Fruit fly (Drosophila melanogaster) whole organism, embryonic: ENCODE data around the gene mRpS2.

Experiments
- Antp ChIP-seq: fragments of 200-800 bp; sonication (Bioruptor generic); optimal IDR thresholded peaks from 3 replicates; lab custom pipeline; 2016; ENCODE audit warnings: missing biosample characterization, missing genetic modification characterization
- Bdp1 ChIP-seq: fragments of 200-800 bp; sonication (Bioruptor generic); optimal IDR thresholded peaks from 3 replicates; lab custom pipeline; 2016; ENCODE audit warnings: missing biosample characterization, missing genetic modification characterization
- Blimp-1 ChIP-seq: fragments of 200-800 bp; sonication (Bioruptor generic); optimal IDR thresholded peaks from 3 replicates; lab custom pipeline; 2018; ENCODE audit warnings: missing biosample characterization, missing genetic modification characterization, mild to moderate bottlenecking, moderate library complexity, missing genetic modification reagents
- CG10654 ChIP-seq: fragments of 200-800 bp; sonication (Bioruptor generic); optimal IDR thresholded peaks from 2 replicates; lab custom pipeline; 2016; ENCODE audit warnings: missing biosample characterization, missing genetic modification characterization
- CG11093 ChIP-seq: fragments of 200-800 bp; sonication (Bioruptor generic); IDR thresholded peaks from 3 replicates; pipeline ENCODE4 v1.3.6; 2022; ENCODE audit warnings: missing biosample characterization, missing genetic modification characterization
- CG11560 ChIP-seq: fragments of 200-800 bp; sonication (Bioruptor generic); IDR thresholded peaks from 3 replicates; pipeline ENCODE4 v1.3.6; 2022; ENCODE audit warnings: missing biosample characterization, missing genetic modification characterization
- CG12219 ChIP-seq: fragments of 200-800 bp; sonication (Bioruptor generic); optimal IDR thresholded peaks from 3 replicates; lab custom pipeline; 2018; ENCODE audit warnings: missing biosample characterization, mild to moderate bottlenecking, missing genetic modification characterization
- CG13775 ChIP-seq: fragments of 200-800 bp; sonication (Bioruptor generic); optimal IDR thresholded peaks from 3 replicates; lab custom pipeline; 2017; ENCODE audit warnings: missing biosample characterization, mild to moderate bottlenecking, missing genetic modification characterization
- CG17912 ChIP-seq: fragments of 200-800 bp; sonication (Bioruptor generic); optimal IDR thresholded peaks from 2 replicates; lab custom pipeline; 2018; ENCODE audit warnings: missing biosample characterization, mild to moderate bottlenecking, missing genetic modification characterization
- CG2199 ChIP-seq: fragments of 200-800 bp; sonication (Bioruptor generic); IDR thresholded peaks from 3 replicates; pipeline ENCODE4 v1.3.6; 2022; ENCODE audit warnings: missing biosample characterization, missing genetic modification characterization
- CG2712 ChIP-seq: fragments of 200-800 bp; optimal IDR thresholded peaks from 3 replicates; lab custom pipeline; 2019; ENCODE audit warnings: missing biosample characterization, mild to moderate bottlenecking, missing genetic modification characterization, moderate library complexity
- CG33213 ChIP-seq: fragments of 200-800 bp; sonication (Bioruptor generic); optimal IDR thresholded peaks from 3 replicates; lab custom pipeline; 2016; ENCODE audit warnings: missing biosample characterization, missing genetic modification characterization
- CG3407 ChIP-seq: fragments of 200-800 bp; sonication (Bioruptor generic); optimal IDR thresholded peaks from 2 replicates; lab custom pipeline; 2018; ENCODE audit warnings: missing biosample characterization, mild to moderate bottlenecking, missing genetic modification characterization
- CG3838 ChIP-seq: fragments of 200-800 bp; sonication (Bioruptor generic); optimal IDR thresholded peaks from 3 replicates; lab custom pipeline; 2016; ENCODE audit warnings: missing biosample characterization, missing genetic modification characterization
- CG4282 ChIP-seq: fragments of 200-800 bp; sonication (Bioruptor generic); optimal IDR thresholded peaks from 2 replicates; lab custom pipeline; 2016; ENCODE audit warnings: missing biosample characterization, missing genetic modification characterization
- CG6683 ChIP-seq: fragments of 200-800 bp; sonication (Bioruptor generic); optimal IDR thresholded peaks from 2 replicates; lab custom pipeline; 2017; ENCODE audit warnings: missing biosample characterization, mild to moderate bottlenecking, missing genetic modification characterization, missing genetic modification reagents
- CG7357 ChIP-seq: fragments of 200-800 bp; sonication (Bioruptor generic); IDR thresholded peaks from 3 replicates; pipeline ENCODE4 v1.3.6; 2022; ENCODE audit warnings: missing biosample characterization, missing genetic modification characterization
- CG8944 ChIP-seq: fragments of 200-800 bp; sonication (Bioruptor generic); optimal IDR thresholded peaks from 3 replicates; lab custom pipeline; 2016; ENCODE audit warnings: missing biosample characterization, missing genetic modification characterization
- CTCF ChIP-seq: fragments of 200-800 bp; sonication (Bioruptor generic); optimal IDR thresholded peaks from 2 replicates; lab custom pipeline; 2017; ENCODE audit warnings: missing biosample characterization, mild to moderate bottlenecking, missing genetic modification characterization, moderate library complexity
- CkIIα-i1 ChIP-seq: fragments of 200-800 bp; sonication (Bioruptor generic); IDR thresholded peaks from 2 replicates; pipeline ENCODE4 v1.3.6; 2022; ENCODE audit warnings: missing biosample characterization, missing genetic modification characterization
- CrebB ChIP-seq: fragments of 200-800 bp; sonication (Bioruptor generic); optimal IDR thresholded peaks from 3 replicates; lab custom pipeline; 2018; ENCODE audit warnings: missing biosample characterization, mild to moderate bottlenecking, missing genetic modification characterization
- Dbx ChIP-seq: fragments of 200-800 bp; sonication (Bioruptor generic); IDR thresholded peaks from 3 replicates; pipeline ENCODE4 v1.3.6; 2022; ENCODE audit warnings: missing biosample characterization, missing genetic modification characterization
- Dfd ChIP-seq, 2 experiments: fragments of >200 bp; optimal IDR thresholded peaks; 2 replicates each; lab custom pipeline; 2017; ENCODE audit warnings: missing biosample characterization in 2 of 2, missing genetic modification characterization in 2 of 2
- Dp ChIP-seq: fragments of 200-800 bp; sonication (Bioruptor generic); optimal IDR thresholded peaks from 2 replicates; lab custom pipeline; 2018; ENCODE audit warnings: missing biosample characterization, mild to moderate bottlenecking, missing genetic modification characterization, moderate library complexity
- E2f1 ChIP-seq: fragments of 200-800 bp; sonication (Bioruptor generic); IDR thresholded peaks from 2 replicates; pipeline ENCODE4 v1.3.6; 2022; ENCODE audit warnings: missing biosample characterization, missing genetic modification characterization
- Eip74EF ChIP-seq, 2 experiments: fragments of 200-800 bp in 1 of 2; fragments of >200 bp in 1 of 2; sonication (Bioruptor generic) in 1 of 2; optimal IDR thresholded peaks; 2 replicates each; lab custom pipeline; 2017 to 2019; ENCODE audit warnings: missing biosample characterization in 2 of 2, missing genetic modification characterization in 2 of 2, mild to moderate bottlenecking in 1 of 2, moderate library complexity in 1 of 2
- Fer1 ChIP-seq: fragments of 200-800 bp; sonication (Bioruptor generic); optimal IDR thresholded peaks from 2 replicates; lab custom pipeline; 2017; ENCODE audit warnings: missing biosample characterization, mild to moderate bottlenecking, missing genetic modification characterization
- Lpt ChIP-seq: fragments of >200 bp; optimal IDR thresholded peaks from 2 replicates; lab custom pipeline; 2018; ENCODE audit warnings: missing biosample characterization, missing genetic modification characterization
- Mes4 ChIP-seq: fragments of 200-800 bp; sonication (Bioruptor generic); optimal IDR thresholded peaks from 2 replicates; lab custom pipeline; 2016; ENCODE audit warnings: missing biosample characterization, missing genetic modification characterization
- Nf-YC ChIP-seq: fragments of 200-800 bp; optimal IDR thresholded peaks from 3 replicates; lab custom pipeline; 2019; ENCODE audit warnings: missing biosample characterization, mild to moderate bottlenecking, missing genetic modification characterization, moderate library complexity
- PHDP ChIP-seq: fragments of 200-800 bp; sonication (Bioruptor generic); optimal IDR thresholded peaks from 3 replicates; lab custom pipeline; 2018; ENCODE audit warnings: missing biosample characterization, mild to moderate bottlenecking, missing genetic modification characterization, moderate library complexity
- Scr ChIP-seq: fragments of 200-800 bp; sonication (Bioruptor generic); IDR thresholded peaks from 2 replicates; pipeline ENCODE4 v1.3.6; 2022; ENCODE audit warnings: missing biosample characterization, missing genetic modification characterization; ENCODE audit not compliant: partially characterized antibody
- Sox100B ChIP-seq: fragments of 200-800 bp; sonication (Bioruptor generic); optimal IDR thresholded peaks from 3 replicates; lab custom pipeline; 2018; ENCODE audit warnings: missing biosample characterization, mild to moderate bottlenecking, missing genetic modification characterization
- Vsx1 ChIP-seq: fragments of 200-800 bp; sonication (Bioruptor generic); optimal IDR thresholded peaks from 2 replicates; lab custom pipeline; 2017; ENCODE audit warnings: missing biosample characterization, mild to moderate bottlenecking, missing genetic modification characterization, missing genetic modification reagents
- bigmax ChIP-seq: fragments of 200-800 bp; sonication (Bioruptor generic); optimal IDR thresholded peaks from 2 replicates; lab custom pipeline; 2018; ENCODE audit warnings: missing biosample characterization, mild to moderate bottlenecking, missing genetic modification characterization
- dmrt11E ChIP-seq: fragments of 200-800 bp; sonication (Bioruptor generic); optimal IDR thresholded peaks from 3 replicates; lab custom pipeline; 2018; ENCODE audit warnings: missing biosample characterization, mild to moderate bottlenecking, missing genetic modification characterization, moderate library complexity
- dmrt99B ChIP-seq: fragments of 200-800 bp; sonication (Bioruptor generic); optimal IDR thresholded peaks from 2 replicates; lab custom pipeline; 2018; ENCODE audit warnings: missing biosample characterization, mild to moderate bottlenecking, missing genetic modification characterization, moderate library complexity
- dpn ChIP-seq, 2 experiments: fragments of 200-800 bp; sonication (Bioruptor generic); optimal IDR thresholded peaks; 3 replicates each; lab custom pipeline; 2016; ENCODE audit warnings: missing biosample characterization in 2 of 2, missing genetic modification characterization in 2 of 2
- exex ChIP-seq: fragments of 200-800 bp; sonication (Bioruptor generic); optimal IDR thresholded peaks from 4 replicates; lab custom pipeline; 2018; ENCODE audit warnings: missing biosample characterization, mild to moderate bottlenecking, missing genetic modification characterization, moderate library complexity
- eyg ChIP-seq: fragments of 200-800 bp; sonication (Bioruptor generic); optimal IDR thresholded peaks from 3 replicates; lab custom pipeline; 2016; ENCODE audit warnings: missing biosample characterization, missing genetic modification characterization
- fd102C ChIP-seq: fragments of 200-800 bp; sonication (Bioruptor generic); optimal IDR thresholded peaks from 2 replicates; lab custom pipeline; 2018; ENCODE audit warnings: missing biosample characterization, mild to moderate bottlenecking, missing genetic modification characterization, moderate library complexity
- her ChIP-seq: fragments of 200-800 bp; sonication (Bioruptor generic); optimal IDR thresholded peaks from 2 replicates; lab custom pipeline; 2016; ENCODE audit warnings: missing biosample characterization, missing genetic modification characterization
- kay ChIP-seq: fragments of 200-800 bp; sonication (Bioruptor generic); optimal IDR thresholded peaks from 2 replicates; lab custom pipeline; 2016; ENCODE audit warnings: missing biosample characterization, missing genetic modification characterization
- ken ChIP-seq: fragments of 200-800 bp; sonication (Bioruptor generic); IDR thresholded peaks from 3 replicates; pipeline ENCODE4 v1.3.6; 2022; ENCODE audit warnings: missing biosample characterization, missing genetic modification characterization
- klu ChIP-seq: fragments of 200-800 bp; sonication (Bioruptor generic); IDR thresholded peaks from 2 replicates; pipeline ENCODE4 v1.3.6; 2022; ENCODE audit warnings: missing biosample characterization, missing genetic modification characterization
- mam ChIP-seq: fragments of 200-800 bp; sonication (Bioruptor generic); optimal IDR thresholded peaks from 3 replicates; lab custom pipeline; 2016; ENCODE audit warnings: missing biosample characterization, missing genetic modification characterization
- psq ChIP-seq: fragments of 200-800 bp; sonication (Bioruptor generic); optimal IDR thresholded peaks from 2 replicates; lab custom pipeline; 2017; ENCODE audit warnings: missing biosample characterization, missing genetic modification characterization
- run ChIP-seq: fragments of 200-800 bp; sonication (Bioruptor generic); optimal IDR thresholded peaks from 3 replicates; lab custom pipeline; 2018; ENCODE audit warnings: missing biosample characterization, mild to moderate bottlenecking, missing genetic modification characterization
- salm ChIP-seq: fragments of 200-800 bp; sonication (Bioruptor generic); optimal IDR thresholded peaks from 2 replicates; lab custom pipeline; 2018; ENCODE audit warnings: missing biosample characterization, mild to moderate bottlenecking, missing genetic modification characterization
- sd ChIP-seq: fragments of 200-800 bp; sonication (Bioruptor generic); optimal IDR thresholded peaks from 3 replicates; lab custom pipeline; 2018; ENCODE audit warnings: missing biosample characterization, mild to moderate bottlenecking, missing genetic modification characterization, moderate library complexity
- sens ChIP-seq: fragments of 200-800 bp; sonication (Bioruptor generic); peaks from one replicate; lab custom pipeline; 2016; ENCODE audit warnings: missing biosample characterization, missing genetic modification characterization
- seq ChIP-seq: fragments of 200-800 bp; sonication (Bioruptor generic); IDR thresholded peaks from 2 replicates; pipeline ENCODE4 v1.3.6; 2022; ENCODE audit warnings: missing biosample characterization, missing genetic modification characterization
- sr ChIP-seq: fragments of 200-800 bp; sonication (Bioruptor generic); IDR thresholded peaks from 3 replicates; pipeline ENCODE4 v1.3.6; 2022; ENCODE audit warnings: missing biosample characterization, missing genetic modification characterization
- twi ChIP-seq: fragments of 200-800 bp; optimal IDR thresholded peaks from 2 replicates; lab custom pipeline; 2019; ENCODE audit warnings: missing biosample characterization, mild to moderate bottlenecking, missing genetic modification characterization, moderate library complexity

Gene mRpS2

DNA sequence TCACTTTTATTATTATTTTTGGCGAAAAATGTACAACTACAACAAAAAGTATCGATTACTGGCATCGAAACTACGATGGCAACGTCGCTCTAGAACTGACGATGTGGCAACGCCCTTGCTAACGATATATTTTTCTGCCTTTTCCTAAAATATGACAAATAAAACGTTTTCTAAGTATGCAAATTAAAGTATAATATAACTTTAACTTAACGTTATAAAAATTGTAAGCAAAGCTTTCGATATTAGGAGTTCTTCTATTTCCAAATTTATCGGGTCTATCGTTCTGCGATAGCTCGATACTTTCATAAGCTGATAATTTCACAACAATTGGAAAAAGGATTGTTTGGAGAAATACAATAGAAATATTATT lies 32.8 kb upstream of the mRpS2 start, which contains the start of the genes Cf2 and CG3008 (continued):
- TF ChIP-seq E2f1 (GFP tag; lab: Robert Waterston, UW) (no peak), Lpt (GFP tag; lab: Kevin White, UChicago) (no peak), dmrt11E (tag; lab: Kevin White, UChicago) (no peak), Antp (no peak), Vsx1 (GFP tag; lab: Kevin White, UChicago) (no peak), CG7357 (GFP tag; lab: Robert Waterston, UW) (no peak), Scr (GFP tag; lab: Robert Waterston, UW) (peak; percentile 90), CkIIα-i1 (GFP tag; lab: Robert Waterston, UW) (no peak), Fer1 (GFP tag; lab: Kevin White, UChicago) (no peak), twi (tag; lab: Kevin White, UChicago) (no peak), Dbx (GFP tag; lab: Robert Waterston, UW) (no peak), Bdp1 (GFP tag; lab: Kevin White, UChicago) (no peak), PHDP (tag; lab: Kevin White, UChicago) (no peak), salm (tag; lab: Kevin White, UChicago) (no peak), psq (GFP tag; lab: Kevin White, UChicago) (peak; percentile 0), dpn (GFP tag; optimal IDR thresholded peaks at IDR 0.05; lab: Kevin White, UChicago) (no peak), eyg (no peak), CG3838 (GFP tag; lab: Kevin White, UChicago) (no peak), CG11093 (GFP tag; lab: Robert Waterston, UW) (no peak), CG17912 (no peak), mam (GFP tag; lab: Kevin White, UChicago) (no peak), Eip74EF (GFP tag; optimal IDR thresholded peaks at IDR 0.05; lab: Kevin White, UChicago) (no peak), her (GFP tag; lab: Kevin White, UChicago) (no peak), sr (no peak), CTCF (GFP tag; lab: Kevin White, UChicago) (no peak), seq (GFP tag; lab: Robert Waterston, UW) (no peak), sd (no peak), CrebB (no peak), Dfd (GFP tag; optimal IDR thresholded peaks at IDR 0.05; lab: Kevin White, UChicago) (no peak), bigmax (GFP tag; lab: Kevin White, UChicago) (no peak), Blimp-1 (GFP tag; lab: Kevin White, UChicago) (no peak), CG12219 (GFP tag; lab: Kevin White, UChicago) (no peak), CG11560 (tag; lab: Robert Waterston, UW) (no peak), Dp (peak; percentile 29), klu (GFP tag; lab: Robert Waterston, UW) (no peak), exex (no peak), CG10654 (GFP tag; lab: Kevin White, UChicago) (no peak), CG8944 (GFP tag; lab: Kevin White, UChicago) (no peak), CG6683 (no peak), CG2712 (tag; lab: Kevin White, UChicago) (peak; percentile 33), CG33213 (GFP tag; lab: Kevin White, UChicago) (peak; percentile 8), dmrt99B (no peak), CG2199 (GFP tag; lab: Robert Waterston, UW) (no peak), kay (no peak), Sox100B (GFP tag; lab: Kevin White, UChicago) (no peak), CG13775 (GFP tag; lab: Kevin White, UChicago) (no peak), CG4282 (GFP tag; lab: Kevin White, UChicago) (no peak), fd102C (GFP tag; lab: Kevin White, UChicago) (no peak), Mes4 (GFP tag; lab: Kevin White, UChicago) (no peak), run (tag; lab: Kevin White, UChicago) (no peak), sens (GFP tag; lab: Kevin White, UChicago) (peak; percentile 87), ken (GFP tag; lab: Robert Waterston, UW) (no peak), Nf-YC (peak; percentile 25), CG3407 (GFP tag; lab: Kevin White, UChicago) (no peak)
